Worm (Caenorhabditis elegans): ENCODE data around the gene Y62E10A.13.

Gene Y62E10A.13

DNA sequence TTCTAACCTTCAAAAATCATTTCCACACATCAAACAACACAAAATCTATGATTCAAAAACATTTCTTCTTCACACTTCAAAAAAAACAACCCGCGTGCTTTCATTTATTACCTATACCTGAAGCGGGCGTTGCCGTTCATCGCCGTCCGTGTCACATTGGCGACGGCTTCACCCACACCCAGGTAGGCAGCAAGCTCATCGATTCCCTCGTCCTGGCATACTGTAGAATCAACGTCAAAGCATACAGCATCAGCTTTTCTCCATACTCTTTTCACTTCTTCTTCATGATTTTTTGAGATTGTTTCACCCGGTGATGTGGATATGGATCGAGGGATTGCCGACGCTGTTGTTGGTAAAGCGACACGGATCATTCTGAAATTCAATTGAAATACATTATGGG is 6.6 kb downstream of the Y62E10A.13 start:
- no peak for TF ChIP-seq him-1 (tag; optimal IDR thresholded peaks at IDR 0.05)
- no peak for TF ChIP-seq dao-5 (tag; optimal IDR thresholded peaks at IDR 0.05)
- TF ChIP-seq W03F9.2 (tag; optimal IDR thresholded peaks at IDR 0.05), result no peak

DNA sequence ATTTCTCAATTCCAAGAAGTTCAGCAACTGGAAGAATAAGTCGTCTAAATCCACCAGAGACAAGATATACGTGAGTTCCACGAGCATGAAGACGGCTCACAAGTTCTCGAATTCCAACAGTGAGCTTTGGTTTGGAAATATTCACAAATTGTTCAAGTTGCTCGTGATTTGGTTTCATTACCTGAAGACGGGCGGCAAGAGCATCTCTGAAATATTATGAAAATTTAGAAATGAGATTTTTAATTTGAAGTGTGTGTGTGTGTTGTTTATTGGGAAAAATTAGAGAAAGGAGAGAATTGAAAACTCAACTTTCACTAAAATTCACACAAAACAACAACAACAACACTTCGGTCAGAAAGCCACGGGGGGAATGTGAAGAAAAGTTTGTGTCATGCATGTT is 8.1 kb downstream of the Y62E10A.13 start:
- TF ChIP-seq dao-5 (tag; optimal IDR thresholded peaks at IDR 0.05), result no peak
- no peak for TF ChIP-seq W03F9.2 (tag; optimal IDR thresholded peaks at IDR 0.05)
- TF ChIP-seq him-1 (tag; optimal IDR thresholded peaks at IDR 0.05), result no peak

ce11 chrIV:13389237-13389636 is 9.6 kb downstream of the Y62E10A.13 start:
- no peak for TF ChIP-seq him-1 (tag; optimal IDR thresholded peaks at IDR 0.05)

ce11 chrIV:13388779-13389178 is 10.1 kb downstream of the Y62E10A.13 start:
- TF ChIP-seq him-1 (tag; optimal IDR thresholded peaks at IDR 0.05) (peak; percentile 42), dao-5 (tag; optimal IDR thresholded peaks at IDR 0.05) (no peak)

DNA sequence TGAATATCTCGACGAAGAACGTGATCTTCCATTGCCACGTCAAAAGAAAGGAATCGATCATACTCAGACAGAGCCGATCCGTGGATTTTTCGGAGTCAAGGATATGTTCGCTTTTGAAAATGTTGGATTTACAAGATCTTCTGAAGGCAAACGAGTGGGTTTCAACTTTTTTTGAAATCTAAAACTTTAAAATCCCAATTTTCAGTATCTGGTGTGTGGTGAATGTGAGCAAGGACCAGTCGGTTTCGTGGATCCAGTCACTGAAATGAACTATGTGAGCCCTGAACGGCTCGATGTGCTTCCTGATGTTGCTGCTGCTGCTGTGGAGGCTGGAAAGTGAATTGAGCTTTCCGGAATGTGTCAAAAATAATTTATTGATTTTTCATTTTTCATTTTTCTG is 11.9 kb downstream of the Y62E10A.13 start, which contains the start of gene lsm-3:
lsm-3 (plus strand) TSS at position 301 of the 400 bp plus-strand sequence.
- no peak for TF ChIP-seq dao-5 (tag; optimal IDR thresholded peaks at IDR 0.05)
- no peak for TF ChIP-seq him-1 (tag; optimal IDR thresholded peaks at IDR 0.05)
- TF ChIP-seq W03F9.2 (tag; optimal IDR thresholded peaks at IDR 0.05), result no peak

ce11 chrIV:13386043-13386442 is 12.8 kb downstream of the Y62E10A.13 start, which contains the start of the genes Y62E10A.20, Y62E10A.23 and mdt-9:
TSS of gene Y62E10A.20 (minus strand) at chrIV:13386091.
TSS of gene Y62E10A.23 (plus strand) at chrIV:13386324.
TSS of gene mdt-9 (plus strand) at chrIV:13386380.
- TF ChIP-seq him-1 (tag; optimal IDR thresholded peaks at IDR 0.05) (peak; percentile 22), dao-5 (tag; optimal IDR thresholded peaks at IDR 0.05) (no peak), W03F9.2 (tag; optimal IDR thresholded peaks at IDR 0.05) (peak; percentile 85)

ce11 chrIV:13383763-13384436 is 15.0 kb downstream of the Y62E10A.13 start, which contains the start of gene rab-19:
TSS of gene rab-19 (minus strand) at chrIV:13384386.
- TF ChIP-seq W03F9.2 (tag; optimal IDR thresholded peaks at IDR 0.05) (no peak), him-1 (tag; optimal IDR thresholded peaks at IDR 0.05) (no peak), dao-5 (tag; optimal IDR thresholded peaks at IDR 0.05) (no peak)

- no peak for TF ChIP-seq W03F9.2 (tag; optimal IDR thresholded peaks at IDR 0.05)
- no peak for TF ChIP-seq dao-5 (tag; optimal IDR thresholded peaks at IDR 0.05)
- TF ChIP-seq him-1 (tag; optimal IDR thresholded peaks at IDR 0.05), result no peak
Measured at ce11 chrIV:13381823-13382222, 17.0 kb downstream of the Y62E10A.13 start, which contains the start of gene emc-3. TSS of gene emc-3 (minus strand) at chrIV:13381923.

DNA sequence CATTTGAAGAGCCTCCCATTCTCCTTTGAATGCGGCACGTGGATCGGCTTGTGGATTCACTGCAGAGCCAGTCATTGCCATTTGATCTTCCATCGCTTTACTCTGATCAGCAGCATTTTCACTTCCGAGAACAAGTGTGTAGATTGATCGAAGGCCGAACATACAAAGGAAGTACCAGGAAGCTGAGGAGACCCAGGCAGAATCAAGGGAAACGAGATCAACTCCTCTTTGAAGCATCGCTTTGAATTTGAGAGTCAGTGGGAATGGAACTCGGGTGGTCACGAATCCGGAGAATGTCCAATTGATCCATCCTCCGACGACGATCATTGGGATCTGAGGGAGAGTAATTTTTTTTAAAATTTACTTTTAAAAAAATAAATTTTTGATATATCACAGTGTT is 18.3 kb downstream of the Y62E10A.13 start:
- TF ChIP-seq dao-5 (tag; optimal IDR thresholded peaks at IDR 0.05) (no peak), him-1 (tag; optimal IDR thresholded peaks at IDR 0.05) (no peak), W03F9.2 (tag; optimal IDR thresholded peaks at IDR 0.05) (no peak)

- TF ChIP-seq dao-5 (tag; optimal IDR thresholded peaks at IDR 0.05) (no peak), him-1 (tag; optimal IDR thresholded peaks at IDR 0.05) (no peak), W03F9.2 (tag; optimal IDR thresholded peaks at IDR 0.05) (no peak)
Measured at ce11 chrIV:13377716-13378115, 21.1 kb downstream of the Y62E10A.13 start, which contains the start of gene mau-8. TSS of gene mau-8 (plus strand) at chrIV:13378016.

DNA sequence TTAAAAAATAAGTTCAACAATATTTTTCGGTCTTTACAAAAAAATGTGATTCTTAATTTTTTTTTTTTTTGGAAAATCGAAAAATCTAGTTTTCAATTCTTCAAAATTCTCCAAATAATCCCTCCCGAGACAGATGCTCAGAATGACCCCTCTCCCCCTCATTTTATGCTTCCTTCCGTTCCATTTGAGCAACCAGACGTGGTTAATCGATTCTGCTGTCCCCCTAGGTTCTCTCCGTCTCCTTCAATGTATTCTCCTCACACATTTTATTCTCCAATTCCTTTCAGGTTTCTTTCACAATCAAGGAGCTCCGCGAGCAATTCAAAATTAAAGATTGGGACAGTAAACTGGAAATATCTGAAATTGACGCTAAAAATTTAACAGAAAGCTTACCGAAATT is 23.9 kb downstream of the Y62E10A.13 start:
- TF ChIP-seq W03F9.2 (tag; optimal IDR thresholded peaks at IDR 0.05), result no peak
- no peak for TF ChIP-seq him-1 (tag; optimal IDR thresholded peaks at IDR 0.05)
- TF ChIP-seq dao-5 (tag; optimal IDR thresholded peaks at IDR 0.05), result no peak

- no peak for TF ChIP-seq dao-5 (tag; optimal IDR thresholded peaks at IDR 0.05)
- no peak for TF ChIP-seq W03F9.2 (tag; optimal IDR thresholded peaks at IDR 0.05)
- no peak for TF ChIP-seq him-1 (tag; optimal IDR thresholded peaks at IDR 0.05)
Measured at ce11 chrIV:13371699-13372098, 27.2 kb downstream of the Y62E10A.13 start, which contains the start of gene Y62E10A.6. TSS of gene Y62E10A.6 (plus strand) at chrIV:13371999.

DNA sequence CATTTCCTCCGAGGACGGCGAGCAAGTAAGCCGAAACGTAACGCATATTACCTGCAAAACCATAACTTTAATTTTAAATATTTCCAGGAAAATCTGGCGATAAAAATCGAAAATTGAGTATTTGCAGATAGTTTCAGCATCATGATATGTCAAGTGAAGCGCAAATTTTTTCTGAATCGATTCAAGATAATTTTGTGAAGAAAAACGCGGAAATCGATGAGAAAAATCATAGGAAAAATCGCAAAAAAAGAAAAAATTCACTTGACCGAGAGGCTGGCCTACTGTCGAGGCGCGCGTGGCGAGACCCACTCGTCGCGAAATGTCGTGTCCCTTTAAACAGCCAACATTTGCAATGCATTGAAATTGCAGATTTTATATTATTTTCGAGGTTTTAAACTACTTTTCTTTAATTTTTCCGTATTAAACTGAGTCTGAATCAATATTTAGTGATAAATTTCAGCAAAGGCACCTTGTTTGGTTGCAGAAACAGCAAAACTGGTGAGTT is 28.6 kb downstream of the Y62E10A.13 start, which contains the start of the genes rla-2, popl-7 and Y62E10A.24:
rla-2 (minus strand) TSS at position 51 of the 505 bp plus-strand sequence.
popl-7 (plus strand) TSS at position 455 of the 505 bp plus-strand sequence.
Y62E10A.24 (plus strand) TSS at position 476 of the 505 bp plus-strand sequence.
- TF ChIP-seq dao-5 (tag; optimal IDR thresholded peaks at IDR 0.05), result no peak
- TF ChIP-seq him-1 (tag; optimal IDR thresholded peaks at IDR 0.05), result no peak
- TF ChIP-seq W03F9.2 (tag; optimal IDR thresholded peaks at IDR 0.05), result no peak

DNA sequence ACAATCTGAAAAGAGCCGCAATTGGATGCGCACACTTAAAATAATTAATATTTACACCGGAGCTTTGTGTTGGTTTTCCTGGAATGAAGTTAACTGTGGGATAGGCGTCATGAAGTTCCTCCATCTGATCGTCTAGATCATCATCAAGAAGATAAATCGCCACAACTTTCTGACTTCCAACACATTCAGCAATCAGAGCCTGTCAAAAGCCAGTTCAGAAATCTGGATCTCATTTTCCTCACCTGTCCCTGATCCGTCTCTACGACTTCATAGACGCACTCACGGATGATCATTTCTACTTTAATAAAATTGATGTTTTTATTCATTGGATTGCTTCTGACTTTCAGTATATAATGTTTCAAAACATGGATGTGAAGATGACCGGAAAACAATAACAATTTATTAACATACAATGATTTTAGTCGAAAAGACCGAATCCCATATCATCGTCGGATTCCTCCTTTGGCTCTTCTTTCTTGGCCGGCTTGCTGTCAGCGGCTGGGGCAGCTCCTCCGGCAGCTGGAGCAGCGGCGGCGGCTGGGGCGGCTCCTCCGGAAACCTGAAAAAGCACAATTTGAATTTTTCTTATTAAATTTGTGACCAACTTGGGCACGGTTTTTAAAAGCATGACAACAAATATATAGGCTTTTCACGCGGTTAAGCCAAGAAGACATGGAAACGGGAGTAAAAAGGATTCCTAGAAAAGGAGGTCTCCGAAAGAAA is 29.6 kb downstream of the Y62E10A.13 start, which contains the start of gene agt-1:
agt-1 (minus strand) TSS at position 293 of the 723 bp plus-strand sequence.
- no peak for TF ChIP-seq W03F9.2 (tag; optimal IDR thresholded peaks at IDR 0.05)
- no peak for TF ChIP-seq him-1 (tag; optimal IDR thresholded peaks at IDR 0.05)
- no peak for TF ChIP-seq dao-5 (tag; optimal IDR thresholded peaks at IDR 0.05)

Data from whole organism, L4/young adult.